Fruit fly (Drosophila melanogaster) whole organism: ENCODE results near the gene CG14826.

Experiments
- CG8478 ChIP-seq: fragments of >200 bp; optimal IDR thresholded peaks from 2 replicates; lab custom pipeline; 2018; ENCODE audit warnings: inconsistent platforms
- Dll ChIP-seq: fragments of >200 bp; optimal IDR thresholded peaks from 2 replicates; lab custom pipeline; 2017

- TF ChIP-seq CG8478 (lab: Kevin White, UChicago) = no peak
- TF ChIP-seq Dll = no peak
Observed at dm6 chr3L:7241217-7241859, 7.0 kb downstream of the CG14826 start, which contains the start of the genes RpL18 and Neos.
